Worm (Caenorhabditis elegans) whole organism, L3 larva: ENCODE measurements around the gene srd-46.

Experiments used
- aly-2 ChIP-seq: fragments of 150-350 bp; optimal IDR thresholded peaks from 2 replicates; lab custom pipeline; 2014; ENCODE audit warnings: missing biosample characterization, missing genetic modification characterization
- ceh-16 ChIP-seq: sonication (generic microtip); optimal IDR thresholded peaks from 2 replicates; lab custom pipeline; 2017; ENCODE audit warnings: missing biosample characterization, missing genetic modification characterization
- ceh-82 ChIP-seq: fragments of 150-350 bp; optimal IDR thresholded peaks from 2 replicates; lab custom pipeline; 2014; ENCODE audit warnings: missing biosample characterization, missing genetic modification characterization
- ceh-9 ChIP-seq: sonication (generic microtip); optimal IDR thresholded peaks from 2 replicates; lab custom pipeline; 2018; ENCODE audit warnings: missing biosample characterization, missing genetic modification characterization
- daf-12 ChIP-seq: fragments of 150-350 bp; optimal IDR thresholded peaks from 2 replicates; lab custom pipeline; 2014; ENCODE audit warnings: missing biosample characterization, missing genetic modification reagents, missing genetic modification characterization
- egl-27 ChIP-seq: sonication (generic microtip); optimal IDR thresholded peaks from 4 replicates; lab custom pipeline; 2017; ENCODE audit warnings: missing biosample characterization, missing genetic modification reagents, missing genetic modification characterization
- egl-5 ChIP-seq: fragments of 150-350 bp; optimal IDR thresholded peaks from 2 replicates; lab custom pipeline; 2017; ENCODE audit warnings: missing biosample characterization, missing genetic modification reagents, missing genetic modification characterization, inconsistent platforms
- elt-2 ChIP-seq: sonication (generic microtip); optimal IDR thresholded peaks from 2 replicates; lab custom pipeline; 2016; ENCODE audit warnings: missing genetic modification reagents, mild to moderate bottlenecking, missing genetic modification characterization, missing compliant biosample characterization
- fkh-10 ChIP-seq: sonication (generic microtip); optimal IDR thresholded peaks from 2 replicates; lab custom pipeline; 2017; ENCODE audit warnings: missing biosample characterization, missing genetic modification reagents, missing genetic modification characterization
- fkh-2 ChIP-seq: fragments of 150-350 bp; optimal IDR thresholded peaks from 2 replicates; lab custom pipeline; 2014; ENCODE audit warnings: missing biosample characterization, missing genetic modification reagents, missing genetic modification characterization
- jun-1 ChIP-seq: fragments of 150-350 bp; optimal IDR thresholded peaks from 2 replicates; lab custom pipeline; 2014; ENCODE audit warnings: missing biosample characterization, missing genetic modification reagents, missing genetic modification characterization
- lin-15B ChIP-seq: fragments of 150-350 bp; optimal IDR thresholded peaks from 2 replicates; lab custom pipeline; 2014; ENCODE audit warnings: missing biosample characterization, missing genetic modification characterization
- lin-39 ChIP-seq: fragments of 150-350 bp; optimal IDR thresholded peaks from 2 replicates; lab custom pipeline; 2018; ENCODE audit warnings: missing biosample characterization, missing genetic modification reagents, missing genetic modification characterization
- lsy-12 ChIP-seq: sonication (generic microtip); optimal IDR thresholded peaks from 2 replicates; lab custom pipeline; 2016; ENCODE audit warnings: mild to moderate bottlenecking, missing genetic modification characterization, missing compliant biosample characterization
- mdl-1 ChIP-seq: fragments of 150-350 bp; optimal IDR thresholded peaks from 2 replicates; lab custom pipeline; 2014; ENCODE audit warnings: missing biosample characterization, missing genetic modification characterization
- nfya-1 ChIP-seq: sonication (generic microtip); optimal IDR thresholded peaks from 2 replicates; lab custom pipeline; 2017; ENCODE audit warnings: missing genetic modification characterization, mild to moderate bottlenecking, missing compliant biosample characterization, antibody characterized with exemption, moderate library complexity; ENCODE audit not compliant: insufficient read depth
- nhr-11 ChIP-seq: fragments of 150-350 bp; optimal IDR thresholded peaks from 2 replicates; lab custom pipeline; 2014; ENCODE audit warnings: missing biosample characterization, missing genetic modification characterization
- nhr-237 ChIP-seq: fragments of 150-350 bp; optimal IDR thresholded peaks from 2 replicates; lab custom pipeline; 2014; ENCODE audit warnings: missing biosample characterization, missing genetic modification characterization
- nhr-25 ChIP-seq: sonication (generic microtip); optimal IDR thresholded peaks from 2 replicates; lab custom pipeline; 2017; ENCODE audit warnings: missing biosample characterization, missing genetic modification characterization
- nhr-67 ChIP-seq: fragments of 150-350 bp; optimal IDR thresholded peaks from 2 replicates; lab custom pipeline; 2014; ENCODE audit warnings: missing biosample characterization, missing genetic modification characterization
- nhr-76 ChIP-seq: fragments of 150-350 bp; sonication (generic microtip); optimal IDR thresholded peaks from 5 replicates; lab custom pipeline; 2014; ENCODE audit warnings: missing biosample characterization, missing genetic modification characterization
- nhr-77 ChIP-seq: fragments of 150-350 bp; optimal IDR thresholded peaks from 2 replicates; lab custom pipeline; 2014; ENCODE audit warnings: missing biosample characterization, missing genetic modification characterization
- pha-4 ChIP-seq: fragments of 150-350 bp; optimal IDR thresholded peaks from 2 replicates; lab custom pipeline; 2014; ENCODE audit warnings: missing biosample characterization, missing genetic modification reagents, missing genetic modification characterization
- pqm-1 ChIP-seq: fragments of 150-350 bp; optimal IDR thresholded peaks from 2 replicates; lab custom pipeline; 2017; ENCODE audit warnings: missing biosample characterization, missing genetic modification characterization, inconsistent platforms
- sea-2 ChIP-seq: fragments of 150-350 bp; sonication (generic microtip); optimal IDR thresholded peaks from 4 replicates; lab custom pipeline; 2014; ENCODE audit warnings: missing biosample characterization, missing genetic modification reagents, missing genetic modification characterization
- snpc-4 ChIP-seq: fragments of 150-350 bp; optimal IDR thresholded peaks from 2 replicates; lab custom pipeline; 2014; ENCODE audit warnings: missing biosample characterization, missing genetic modification characterization
- tbx-2 ChIP-seq: sonication (generic microtip); optimal IDR thresholded peaks from 2 replicates; lab custom pipeline; 2016; ENCODE audit warnings: mild to moderate bottlenecking, missing genetic modification characterization, missing compliant biosample characterization
- unc-62 ChIP-seq: fragments of 150-350 bp; sonication (generic microtip); optimal IDR thresholded peaks from 4 replicates; lab custom pipeline; 2014; ENCODE audit warnings: missing biosample characterization, missing genetic modification reagents, missing genetic modification characterization
- ztf-4 ChIP-seq: fragments of 150-350 bp; optimal IDR thresholded peaks from 2 replicates; lab custom pipeline; 2014; ENCODE audit warnings: missing biosample characterization, missing genetic modification characterization

srd-46 gene

ce11 chrX:12320737-12321136 lies 11.2 kb upstream of the srd-46 start, which contains the start of gene ceh-40:
Gene ceh-40, minus strand, starts transcription at chrX:12320777.
- TF ChIP-seq snpc-4 (tag; lab: Kevin White, UChicago) (no peak), nhr-25 (no peak), lin-15B (tag; lab: Kevin White, UChicago) (no peak), nhr-11 (tag; lab: Kevin White, UChicago) (no peak), ceh-82 (tag; lab: Kevin White, UChicago) (no peak), unc-62 (GFP tag; lab: Kevin White, UChicago) (no peak), egl-27 (tag; lab: Kevin White, UChicago) (no peak), jun-1 (tag; lab: Kevin White, UChicago) (no peak), ceh-9 (tag; lab: Kevin White, UChicago) (no peak), elt-2 (tag; lab: Kevin White, UChicago) (no peak), tbx-2 (tag; lab: Kevin White, UChicago) (no peak), ceh-16 (tag; lab: Kevin White, UChicago) (no peak), fkh-2 (tag; lab: Kevin White, UChicago) (no peak), daf-12 (tag; lab: Kevin White, UChicago) (no peak), nfya-1 (tag; lab: Kevin White, UChicago) (no peak), egl-5 (tag; lab: Kevin White, UChicago) (no peak)
- TF ChIP-seq, all 47 proteins: peak for 0

ce11 chrX:12321357-12321756 lies 10.5 kb upstream of the srd-46 start, which contains the start of gene F17A2.13:
Gene F17A2.13, plus strand, starts transcription at chrX:12321657.
- TF ChIP-seq egl-5 (tag; lab: Kevin White, UChicago) (no peak), ceh-82 (tag; lab: Kevin White, UChicago) (no peak), mdl-1 (no peak), aly-2 (tag; lab: Kevin White, UChicago) (no peak), lin-39 (tag; lab: Kevin White, UChicago) (no peak), nhr-237 (tag; lab: Kevin White, UChicago) (no peak)

ce11 chrX:12323439-12323838 lies 8.5 kb upstream of the srd-46 start, which contains the start of gene srd-40:
Gene srd-40, plus strand, starts transcription at chrX:12323739.
- TF ChIP-seq ztf-4 (tag; lab: Kevin White, UChicago), result no peak
- no peak for TF ChIP-seq nhr-77 (tag; lab: Kevin White, UChicago)
- no peak for TF ChIP-seq egl-5 (tag; lab: Kevin White, UChicago)
- no peak for TF ChIP-seq pqm-1
- TF ChIP-seq fkh-2 (tag; lab: Kevin White, UChicago), result no peak
- TF ChIP-seq tbx-2 (tag; lab: Kevin White, UChicago), result no peak

- TF ChIP-seq egl-27 (tag; lab: Kevin White, UChicago) (no peak), ztf-4 (tag; lab: Kevin White, UChicago) (no peak), lsy-12 (tag; lab: Kevin White, UChicago) (no peak), mdl-1 (no peak), sea-2 (GFP tag; lab: Kevin White, UChicago) (no peak), fkh-10 (no peak)
These were observed 5.5 kb upstream of the srd-46 start, which contains the start of gene srd-41 for ce11 chrX:12326424-12326823. Gene srd-41, plus strand, starts transcription at chrX:12326724.

ce11 chrX:12328676-12329075 lies 3.2 kb upstream of the srd-46 start, which contains the start of gene srd-45:
Gene srd-45, plus strand, starts transcription at chrX:12328976.
- no peak for TF ChIP-seq lin-15B (tag; lab: Kevin White, UChicago)
- no peak for TF ChIP-seq lsy-12 (tag; lab: Kevin White, UChicago)
- no peak for TF ChIP-seq pha-4 (tag; lab: Kevin White, UChicago)
- no peak for TF ChIP-seq nfya-1 (tag; lab: Kevin White, UChicago)
- TF ChIP-seq nhr-76, result no peak
- no peak for TF ChIP-seq daf-12 (tag; lab: Kevin White, UChicago)
- no peak for TF ChIP-seq nhr-67

ce11 chrX:12333479-12333878 lies 1.6 kb downstream of the srd-46 start, which contains the start of gene srd-47:
Gene srd-47, plus strand, starts transcription at chrX:12333642.
- TF ChIP-seq egl-27 (tag; lab: Kevin White, UChicago), result no peak
- no peak for TF ChIP-seq ceh-82 (tag; lab: Kevin White, UChicago)
- TF ChIP-seq fkh-10, result no peak
- no peak for TF ChIP-seq ceh-9 (tag; lab: Kevin White, UChicago)
- TF ChIP-seq, all 47 proteins: peak for 0
